Worm (Caenorhabditis elegans) whole organism, L4/young adult: ENCODE data around the gene clh-6.
A peak's percentile ranks its signal among the peaks of the same experiment; 100 is the strongest.

Source experiments
- W03F9.2 ChIP-seq: fragments of 150-350 bp; optimal IDR thresholded peaks from 2 replicates; lab custom pipeline; 2014; ENCODE audit warnings: missing biosample characterization, missing genetic modification characterization
- dao-5 ChIP-seq: sonication (generic microtip); optimal IDR thresholded peaks from 2 replicates; lab custom pipeline; 2016; ENCODE audit warnings: missing genotype, missing genetic modification characterization, moderate library complexity, missing compliant biosample characterization
- him-1 ChIP-seq: sonication (generic microtip); optimal IDR thresholded peaks from 2 replicates; lab custom pipeline; 2016; ENCODE audit warnings: missing genotype, missing genetic modification reagents, missing genetic modification characterization, missing compliant biosample characterization

clh-6 gene

DNA sequence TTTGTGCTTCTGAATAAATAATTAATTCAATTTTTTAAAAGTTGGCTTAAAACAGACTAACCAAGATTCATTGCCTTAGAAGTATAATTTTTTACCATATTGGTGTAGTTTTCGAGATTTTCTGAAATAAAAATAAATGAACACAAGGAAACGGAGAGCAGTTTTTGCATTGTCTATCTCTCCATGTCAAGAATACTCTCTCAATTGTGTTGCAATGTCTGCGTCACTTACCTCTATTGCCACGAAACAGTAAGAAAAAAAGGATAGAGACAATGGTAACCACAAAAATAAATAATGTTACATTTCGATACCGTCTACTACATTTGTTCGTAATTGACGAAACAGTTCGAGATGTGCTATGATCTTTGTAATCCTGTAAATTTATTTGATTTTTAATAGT lies 19.8 kb upstream of the clh-6 start, which contains the start of gene R07B7.10:
Gene R07B7.10 (plus strand): TSS at position 285 of the 400 bp plus-strand sequence.
- no peak for TF ChIP-seq him-1 (tag; lab: Kevin White, UChicago)
- no peak for TF ChIP-seq dao-5 (tag; lab: Kevin White, UChicago)

DNA sequence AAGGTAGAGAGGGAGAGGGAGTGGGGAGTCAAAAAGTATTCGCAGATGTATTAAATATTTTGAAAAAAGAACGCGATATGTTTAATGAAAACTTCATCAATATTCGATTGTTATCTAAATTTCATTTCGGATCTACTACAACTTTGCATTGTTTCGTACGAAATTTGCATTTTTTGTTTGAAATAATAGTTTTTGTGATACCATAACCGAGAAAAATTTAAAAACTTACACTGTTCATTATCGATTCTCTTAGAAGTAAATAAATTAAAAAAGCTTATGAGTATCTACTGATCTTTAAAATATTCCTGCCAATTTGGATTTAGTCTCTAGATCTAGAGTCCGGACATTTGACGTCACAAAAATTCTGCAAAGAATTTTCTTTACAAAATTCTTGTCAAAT lies 17.1 kb upstream of the clh-6 start, which contains the start of gene R07B7.9:
Gene R07B7.9 (minus strand): TSS at position 101 of the 400 bp plus-strand sequence.
- no peak for TF ChIP-seq W03F9.2

DNA sequence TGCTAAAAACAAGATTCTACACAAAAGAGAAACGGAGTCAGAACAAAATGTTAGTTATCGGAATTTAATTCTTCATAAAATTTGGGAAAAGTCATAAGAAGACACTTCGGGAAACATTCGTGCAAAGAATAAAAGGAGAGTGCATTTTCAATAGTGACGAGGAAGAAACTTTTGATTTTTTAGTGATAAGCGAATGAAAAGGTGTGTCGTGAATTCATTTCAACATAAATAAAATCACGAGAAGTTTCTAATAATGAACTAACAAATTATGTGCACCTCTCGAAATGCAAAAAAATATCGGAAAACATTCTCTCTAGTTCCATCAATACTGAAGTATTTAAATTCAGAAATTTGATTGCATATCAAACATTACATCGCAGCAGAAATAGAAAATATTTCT lies 12.8 kb upstream of the clh-6 start:
- TF ChIP-seq W03F9.2 (no peak), dao-5 (tag; lab: Kevin White, UChicago) (no peak), him-1 (tag; lab: Kevin White, UChicago) (no peak)

DNA sequence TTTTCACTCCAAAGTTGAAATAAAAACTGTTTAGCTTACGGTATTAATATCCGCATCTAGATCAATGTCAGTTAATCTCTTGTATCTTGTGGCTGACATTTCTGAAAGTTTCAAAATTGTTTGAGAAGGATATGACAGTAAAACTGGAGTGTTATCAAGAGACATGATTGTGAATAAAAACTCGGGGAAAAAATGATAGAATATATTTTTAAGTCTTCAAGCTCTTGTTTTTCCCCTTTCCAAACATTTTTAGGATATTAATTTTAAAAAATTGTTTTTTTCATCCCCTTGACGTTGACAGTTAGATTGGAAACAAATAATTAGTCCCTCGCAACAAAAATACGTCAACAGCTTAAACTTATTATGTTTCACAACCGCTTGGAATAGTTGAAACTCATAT lies 11.7 kb upstream of the clh-6 start, which contains the start of gene R07B7.6:
Gene R07B7.6 (minus strand): TSS at position 101 of the 400 bp plus-strand sequence.
- TF ChIP-seq dao-5 (tag; lab: Kevin White, UChicago) (no peak), W03F9.2 (no peak), him-1 (tag; lab: Kevin White, UChicago) (no peak)

DNA sequence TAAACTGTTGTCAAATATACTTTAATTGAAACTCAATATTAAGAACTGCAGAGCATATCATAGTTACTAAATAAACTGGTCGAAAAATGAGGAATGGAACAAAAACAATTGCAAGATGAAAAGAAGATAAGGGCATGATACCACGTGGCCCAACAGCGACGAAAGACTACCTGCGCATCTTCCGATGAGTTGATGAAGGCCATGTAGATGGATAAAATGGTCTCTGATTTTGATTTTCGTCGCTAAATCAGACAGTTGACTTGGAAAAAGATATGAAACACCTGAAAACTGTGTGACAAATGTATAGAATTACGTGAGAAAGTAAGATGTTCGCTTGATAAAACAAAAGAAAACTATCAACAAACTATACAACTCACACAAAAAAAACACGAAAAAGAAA lies 8.3 kb upstream of the clh-6 start:
- TF ChIP-seq W03F9.2 = no peak
- no peak for TF ChIP-seq him-1 (tag; lab: Kevin White, UChicago)
- no peak for TF ChIP-seq dao-5 (tag; lab: Kevin White, UChicago)

DNA sequence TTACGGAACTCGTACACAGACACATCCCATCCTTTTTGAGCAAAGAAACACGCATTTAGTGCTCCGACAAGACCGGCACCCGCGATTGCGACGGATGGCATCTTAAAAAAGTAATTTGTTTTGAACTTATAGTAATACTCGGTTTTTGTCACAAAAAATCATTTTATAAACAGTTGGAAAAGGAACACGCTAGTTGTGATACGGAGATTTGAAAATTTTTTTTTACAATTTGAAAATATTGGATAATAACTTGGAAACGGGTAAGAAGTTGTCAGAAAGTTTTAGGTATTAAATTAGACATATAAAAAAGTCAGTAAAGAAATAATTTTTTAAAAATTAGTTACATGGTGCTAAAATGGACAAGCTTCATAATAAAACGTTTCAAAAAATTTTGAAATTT lies 7.3 kb upstream of the clh-6 start, which contains the start of gene kmo-1:
Gene kmo-1 (minus strand): TSS at position 101 of the 400 bp plus-strand sequence.
- TF ChIP-seq dao-5 (tag; lab: Kevin White, UChicago) = no peak
- TF ChIP-seq W03F9.2 = no peak
- no peak for TF ChIP-seq him-1 (tag; lab: Kevin White, UChicago)

DNA sequence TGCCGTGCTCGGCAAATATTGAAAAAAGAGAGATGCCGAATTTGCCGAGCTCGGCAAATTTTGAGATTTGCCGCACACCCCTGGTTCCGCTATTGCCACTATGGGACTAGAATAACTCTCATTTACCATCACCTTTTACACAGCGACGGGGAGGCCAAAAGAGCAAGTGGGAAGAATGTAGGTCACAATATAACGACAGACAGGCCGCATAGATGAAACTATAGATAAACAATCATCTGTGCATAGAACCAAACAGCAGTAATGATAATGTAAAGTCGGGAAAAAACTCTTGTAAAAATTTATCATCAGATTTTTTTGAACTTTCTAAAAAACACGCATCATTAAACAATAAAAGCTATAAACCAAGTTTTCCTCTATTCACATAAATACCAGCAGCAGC lies 5.3 kb upstream of the clh-6 start, which contains the start of gene kmo-2:
Gene kmo-2 (minus strand): TSS at position 101 of the 400 bp plus-strand sequence.
- no peak for TF ChIP-seq dao-5 (tag; lab: Kevin White, UChicago)
- TF ChIP-seq him-1 (tag; lab: Kevin White, UChicago) = no peak
- no peak for TF ChIP-seq W03F9.2

DNA sequence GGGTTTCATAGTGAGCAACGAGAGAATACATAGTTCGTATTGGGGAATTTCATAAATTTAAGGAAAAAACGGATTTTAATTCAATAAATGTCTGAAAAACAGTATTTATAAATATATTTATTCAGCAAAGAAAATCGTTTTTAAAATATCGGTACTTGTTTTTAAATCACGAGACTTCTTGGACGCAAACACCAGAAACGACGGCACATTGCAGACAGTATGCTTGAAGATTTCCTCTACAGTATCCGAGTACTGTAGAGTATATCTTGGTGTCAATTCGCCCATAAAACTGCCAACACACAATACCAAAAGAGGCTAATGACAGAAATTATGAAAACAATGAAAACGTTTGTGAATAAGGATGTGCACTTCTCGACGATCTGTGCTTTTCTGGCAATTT lies 2.7 kb upstream of the clh-6 start:
- TF ChIP-seq him-1 (tag; lab: Kevin White, UChicago) (no peak), dao-5 (tag; lab: Kevin White, UChicago) (no peak), W03F9.2 (peak; percentile 39)

DNA sequence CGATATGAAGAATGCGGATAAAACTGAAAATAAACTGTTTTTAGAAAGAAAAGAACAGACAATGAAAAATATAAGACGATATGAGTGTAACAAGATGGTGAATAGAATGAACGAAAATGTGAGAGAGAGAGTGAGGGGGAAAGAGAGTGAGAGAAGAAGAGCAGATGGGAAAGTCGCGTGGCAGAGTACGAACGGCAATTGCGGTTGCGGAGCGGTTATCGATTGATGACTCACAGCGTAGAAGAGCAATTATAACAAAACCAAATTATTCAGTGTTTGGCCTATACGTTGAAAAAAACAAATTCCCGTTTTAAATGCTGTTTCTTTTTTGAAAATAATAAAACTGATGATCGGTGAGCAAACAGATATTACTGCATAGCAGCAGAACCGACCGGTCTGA lies 2.2 kb upstream of the clh-6 start, which contains the start of gene pqn-53:
Gene pqn-53 (minus strand): TSS at position 23 of the 400 bp plus-strand sequence.
- no peak for TF ChIP-seq dao-5 (tag; lab: Kevin White, UChicago)
- TF ChIP-seq W03F9.2 = no peak
- TF ChIP-seq him-1 (tag; lab: Kevin White, UChicago) = no peak

DNA sequence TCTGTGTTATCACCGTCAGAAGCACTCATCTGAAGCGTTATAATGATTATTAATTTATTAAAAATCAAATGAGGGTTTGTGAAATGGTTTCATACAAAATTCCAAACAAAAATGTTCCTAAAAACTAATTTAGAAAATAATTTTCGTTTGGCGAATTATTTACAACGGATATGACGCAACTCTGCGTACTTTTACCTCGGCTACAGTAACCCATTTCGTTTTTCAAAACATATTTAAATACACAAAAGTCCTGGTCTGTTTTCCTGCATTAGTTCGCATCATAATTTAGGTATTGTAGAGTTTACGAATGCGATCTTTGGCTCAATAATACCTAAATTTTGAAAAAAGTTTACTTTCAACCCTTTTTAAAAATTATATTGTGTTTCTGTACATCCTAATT lies 3.4 kb downstream of the clh-6 start, which contains the start of gene R07B7.2:
Gene R07B7.2 (minus strand): TSS at position 35 of the 400 bp plus-strand sequence.
- TF ChIP-seq him-1 (tag; lab: Kevin White, UChicago) (no peak), W03F9.2 (no peak), dao-5 (tag; lab: Kevin White, UChicago) (no peak)

DNA sequence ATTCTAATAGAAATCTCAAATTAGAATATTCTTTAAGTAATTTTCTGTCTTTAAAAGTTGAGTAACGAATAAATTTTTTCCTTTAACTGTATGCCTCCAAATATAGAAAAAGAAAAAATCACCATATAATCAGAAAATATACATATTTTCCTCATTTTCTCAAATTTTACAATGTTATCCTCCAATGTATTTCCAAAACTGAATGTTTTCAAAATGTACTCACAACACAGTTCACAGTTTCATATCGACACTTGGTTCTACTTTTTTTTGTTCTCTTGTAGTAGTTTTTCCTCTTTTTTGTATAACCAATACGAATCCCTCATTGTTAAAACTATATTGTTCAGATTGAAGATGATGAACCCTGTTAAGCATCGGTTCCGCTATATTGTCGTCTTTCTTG lies 9.6 kb downstream of the clh-6 start, which contains the start of gene F10C2.7:
Gene F10C2.7 (plus strand): TSS at position 301 of the 400 bp plus-strand sequence.
- TF ChIP-seq dao-5 (tag; lab: Kevin White, UChicago) (no peak), W03F9.2 (no peak), him-1 (tag; lab: Kevin White, UChicago) (no peak)

DNA sequence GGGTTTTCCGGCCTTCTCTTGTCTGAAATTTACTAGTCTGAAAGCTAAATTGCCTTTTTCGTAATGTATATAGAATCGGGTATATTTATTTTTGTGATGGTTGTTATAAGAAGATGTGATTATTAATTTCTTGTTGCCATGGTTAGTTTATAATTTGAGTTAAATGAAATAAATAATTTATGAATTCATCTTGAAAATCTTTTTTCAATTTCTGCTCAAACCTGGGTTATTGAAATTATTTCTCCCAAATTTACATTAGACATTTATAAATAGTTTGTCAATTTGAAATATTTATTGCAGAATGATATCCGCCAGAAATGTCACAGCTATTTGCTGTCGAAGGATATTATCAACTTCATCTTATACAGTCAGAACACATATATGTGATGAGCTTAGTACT lies 14.7 kb downstream of the clh-6 start, which contains the start of gene dars-2:
Gene dars-2 (plus strand): TSS at position 301 of the 400 bp plus-strand sequence.
- no peak for TF ChIP-seq him-1 (tag; lab: Kevin White, UChicago)
- TF ChIP-seq dao-5 (tag; lab: Kevin White, UChicago) = no peak
- no peak for TF ChIP-seq W03F9.2

DNA sequence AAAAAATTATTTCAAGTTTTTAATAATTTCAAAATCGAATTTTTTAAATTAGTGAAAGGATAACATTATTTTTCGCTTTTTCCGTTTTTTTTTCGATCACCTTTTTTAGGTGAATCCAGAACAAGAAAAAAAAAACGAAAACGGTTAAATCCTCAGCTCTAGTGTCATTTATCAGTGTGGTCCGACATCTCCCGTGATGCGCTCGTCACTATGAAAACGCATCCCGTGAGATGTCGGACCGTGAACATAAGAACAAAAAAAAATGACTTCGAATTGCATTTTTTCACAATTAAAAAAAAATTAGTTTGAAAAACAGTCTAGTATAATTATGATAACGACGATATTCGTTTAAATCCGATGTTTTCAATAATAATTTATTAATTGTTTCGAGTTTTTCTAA lies 15.4 kb downstream of the clh-6 start:
- no peak for TF ChIP-seq W03F9.2
- no peak for TF ChIP-seq him-1 (tag; lab: Kevin White, UChicago)
- TF ChIP-seq dao-5 (tag; lab: Kevin White, UChicago) = no peak

DNA sequence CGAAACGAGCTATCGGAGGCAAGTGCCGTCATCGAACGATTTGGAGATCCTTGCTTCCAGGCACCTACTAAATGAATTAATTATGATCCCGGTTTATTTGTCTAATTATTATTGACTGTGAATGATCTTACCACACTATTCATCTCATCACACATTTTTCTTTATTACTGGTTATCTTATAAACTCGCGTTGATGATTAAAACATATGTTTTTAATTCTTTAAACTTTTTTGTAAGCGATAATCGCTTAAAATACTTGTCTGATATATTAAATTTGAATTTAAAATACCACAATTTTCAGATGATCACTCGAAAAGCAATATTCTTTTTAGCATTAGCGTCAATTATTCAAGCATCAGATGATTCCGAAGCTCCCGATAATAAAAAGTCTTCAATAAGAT lies 18.0 kb downstream of the clh-6 start, which contains the start of gene F10C2.5:
Gene F10C2.5 (plus strand): TSS at position 301 of the 400 bp plus-strand sequence.
- TF ChIP-seq him-1 (tag; lab: Kevin White, UChicago) (no peak), dao-5 (tag; lab: Kevin White, UChicago) (no peak), W03F9.2 (no peak)
